Worm (Caenorhabditis elegans): ENCODE results near the gene nhr-178.

nhr-178 gene

DNA sequence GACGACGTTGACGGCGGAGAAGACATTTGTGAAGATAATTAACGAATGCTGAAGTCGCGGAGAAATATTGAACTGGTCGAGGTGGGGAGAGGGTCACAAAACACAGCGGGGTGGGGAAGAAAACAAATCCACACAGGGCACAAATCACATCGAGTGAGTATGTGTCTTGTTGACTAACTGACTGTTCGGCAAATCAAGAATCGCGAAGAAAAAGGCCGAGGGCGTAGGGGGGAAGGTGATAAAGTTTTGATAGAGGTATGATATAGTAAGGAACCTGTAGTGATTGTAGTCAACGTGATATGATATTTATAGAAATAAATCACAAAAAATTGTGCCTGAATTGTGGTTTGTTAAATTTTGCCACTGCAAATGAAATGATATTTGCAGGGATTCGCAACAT is at the start of gene nhr-178:
nhr-178 (minus strand) TSS at position 164 of the 400 bp plus-strand sequence.
- no peak for TF ChIP-seq nhr-12 (tag; optimal IDR thresholded peaks at IDR 0.05)
- no peak for TF ChIP-seq sox-4 (tag; optimal IDR thresholded peaks at IDR 0.05)
- TF ChIP-seq ztf-4 (tag; optimal IDR thresholded peaks at IDR 0.05), result no peak
- no peak; the same call in 1 of the 2 replicates for TF ChIP-seq nhr-19 (GFP tag; conservative IDR thresholded peaks at IDR 0.05)
- TF ChIP-seq F16B12.6 (tag; optimal IDR thresholded peaks at IDR 0.05), result no peak
- no peak for TF ChIP-seq tlp-1 (tag; optimal IDR thresholded peaks at IDR 0.05)
- TF ChIP-seq lin-15B (tag; optimal IDR thresholded peaks at IDR 0.05), result no peak
- TF ChIP-seq unc-130 (tag; optimal IDR thresholded peaks at IDR 0.05), result no peak
- no peak for TF ChIP-seq egl-27 (tag; optimal IDR thresholded peaks at IDR 0.05)
- no peak for TF ChIP-seq efl-1 (optimal IDR thresholded peaks at IDR 0.05)
- peak in 1 of 2 experiments; percentile 82 for TF ChIP-seq efl-1 (GFP tag; optimal IDR thresholded peaks at IDR 0.05 in 1 of 2)
- peak; percentile 68 for TF ChIP-seq nhr-85 (tag)
- TF ChIP-seq nhr-47 (tag; optimal IDR thresholded peaks at IDR 0.05), result no peak
- TF ChIP-seq pag-3 (tag; optimal IDR thresholded peaks at IDR 0.05; ENCODE audit: borderline replicate concordance, insufficient read depth), result no peak
- TF ChIP-seq mep-1 (tag; optimal IDR thresholded peaks at IDR 0.05), result no peak
- no peak for TF ChIP-seq nhr-84 (tag; optimal IDR thresholded peaks at IDR 0.05)
- TF ChIP-seq ceh-63 (GFP tag; optimal IDR thresholded peaks at IDR 0.05), result no peak
- TF ChIP-seq pax-3 (tag; optimal IDR thresholded peaks at IDR 0.05), result no peak
- TF ChIP-seq dpl-1 (GFP tag; optimal IDR thresholded peaks at IDR 0.05), result no peak
- no peak for TF ChIP-seq ceh-90 (tag; optimal IDR thresholded peaks at IDR 0.05)
- peak; percentile 18 for TF ChIP-seq blmp-1 (tag; optimal IDR thresholded peaks at IDR 0.05)
- no peak for TF ChIP-seq unc-86 (tag; optimal IDR thresholded peaks at IDR 0.05)
- no peak for TF ChIP-seq C34B4.2 (tag; optimal IDR thresholded peaks at IDR 0.05)
- no peak for TF ChIP-seq ceh-88 (GFP tag; IDR thresholded peaks at IDR 0.05)
- TF ChIP-seq efl-3 (GFP tag; optimal IDR thresholded peaks at IDR 0.05), result no peak
- TF ChIP-seq mab-9 (GFP tag; IDR thresholded peaks at IDR 0.05), result no peak
- TF ChIP-seq sup-37 (GFP tag; optimal IDR thresholded peaks at IDR 0.05), result no peak
- no peak for TF ChIP-seq ceh-8 (GFP tag; optimal IDR thresholded peaks at IDR 0.05)
- TF ChIP-seq C16A3.4 (tag; optimal IDR thresholded peaks at IDR 0.05), result no peak
- peak; percentile 52 for TF ChIP-seq nhr-90 (tag; optimal IDR thresholded peaks at IDR 0.05; ENCODE audit: poor library complexity)
- peak; percentile 76 for TF ChIP-seq elt-2 (tag; optimal IDR thresholded peaks at IDR 0.05)
- no peak for TF ChIP-seq hlh-17 (GFP tag; optimal IDR thresholded peaks at IDR 0.05; ENCODE audit: borderline replicate concordance)
- TF ChIP-seq snpc-4 (tag; optimal IDR thresholded peaks at IDR 0.05), result no peak
- TF ChIP-seq lir-3 (tag; optimal IDR thresholded peaks at IDR 0.05; ENCODE audit: poor library complexity), result no peak
- no peak for TF ChIP-seq nhr-76 (tag; optimal IDR thresholded peaks at IDR 0.05)
- TF ChIP-seq hpl-2 (GFP tag; optimal IDR thresholded peaks at IDR 0.05), result no peak
- no peak for TF ChIP-seq unc-62 (GFP tag; optimal IDR thresholded peaks at IDR 0.05)
- no peak for TF ChIP-seq unc-98 (GFP tag; IDR thresholded peaks at IDR 0.05)
- peak in 1 of 2 experiments; percentile 61 for TF ChIP-seq mdl-1 (tag; optimal IDR thresholded peaks at IDR 0.05)
- no peak for TF ChIP-seq lsy-2 (tag; optimal IDR thresholded peaks at IDR 0.05)
- no peak for TF ChIP-seq sptf-1 (tag; optimal IDR thresholded peaks at IDR 0.05)
- no peak for TF ChIP-seq dsc-1 (tag; optimal IDR thresholded peaks at IDR 0.05)
- peak in 1 of 2 experiments; percentile 46 for TF ChIP-seq lin-35 (GFP tag; optimal IDR thresholded peaks at IDR 0.05)
- no peak for TF ChIP-seq ztf-11 (tag; optimal IDR thresholded peaks at IDR 0.05)
- TF ChIP-seq alr-1 (tag; optimal IDR thresholded peaks at IDR 0.05; ENCODE audit: borderline replicate concordance), result no peak
- no peak for TF ChIP-seq aha-1 (tag; optimal IDR thresholded peaks at IDR 0.05)
- no peak for TF ChIP-seq ceh-82 (tag; optimal IDR thresholded peaks at IDR 0.05)
- no peak for TF ChIP-seq hlh-4 (tag; optimal IDR thresholded peaks at IDR 0.05)
- TF ChIP-seq mef-2 (tag; optimal IDR thresholded peaks at IDR 0.05), result no peak
- peak; percentile 74 for TF ChIP-seq nhr-77 (tag; optimal IDR thresholded peaks at IDR 0.05)
- no peak for TF ChIP-seq tbx-2 (tag; optimal IDR thresholded peaks at IDR 0.05)
- TF ChIP-seq zip-4 (GFP tag; optimal IDR thresholded peaks at IDR 0.05), result no peak
- no peak for TF ChIP-seq C04F5.9 (tag; optimal IDR thresholded peaks at IDR 0.05)
- no peak for TF ChIP-seq zag-1 (tag; optimal IDR thresholded peaks at IDR 0.05)
